Fruit fly (Drosophila melanogaster): Measurements from ENCODE around the gene Argk2.

Gene Argk2

dm6 chr3L:9072731-9073385 is 25.6 kb downstream of the Argk2 start, which contains the start of the genes CG4911 and CG4942 (continued):
- TF ChIP-seq pnt (GFP tag; optimal IDR thresholded peaks at IDR 0.05) (peak; percentile 31), E2f1 (GFP tag; IDR thresholded peaks at IDR 0.05) (peak; percentile 57), CG1602 (GFP tag; optimal IDR thresholded peaks at IDR 0.05) (peak; percentile 75), ara (GFP tag; IDR thresholded peaks at IDR 0.05) (peak; percentile 26; the same call in 1 of the 2 replicates), Dip3 (GFP tag; optimal IDR thresholded peaks at IDR 0.05) (peak; percentile 75), CG8924 (tag; optimal IDR thresholded peaks at IDR 0.05) (peak; percentile 67), CG5180 (GFP tag; optimal IDR thresholded peaks at IDR 0.05) (peak; percentile 19), Lpt (GFP tag; optimal IDR thresholded peaks at IDR 0.05) (no peak), Mad (GFP tag; optimal IDR thresholded peaks at IDR 0.05) (peak; percentile 59), chif (GFP tag; optimal IDR thresholded peaks at IDR 0.05) (peak; percentile 54 to 67), Sin3A (optimal IDR thresholded peaks at IDR 0.05) (peak; percentile 82), CG15514 (GFP tag; optimal IDR thresholded peaks at IDR 0.05) (peak; percentile 45), CG1603 (tag; optimal IDR thresholded peaks at IDR 0.05) (peak; percentile 38), CG6791 (GFP tag; IDR thresholded peaks at IDR 0.05; ENCODE audit: partially characterized antibody) (peak; percentile 27; the same call in 1 of the 3 replicates), CTCF (GFP tag; optimal IDR thresholded peaks at IDR 0.05) (no peak), Atf6 (GFP tag; IDR thresholded peaks at IDR 0.05) (peak; percentile 69), Nf-YB (GFP tag; optimal IDR thresholded peaks at IDR 0.05) (peak; percentile 35), pros (GFP tag; optimal IDR thresholded peaks at IDR 0.05) (no peak), CG8944 (GFP tag; optimal IDR thresholded peaks at IDR 0.05) (peak; percentile 71), NFAT (GFP tag; IDR thresholded peaks at IDR 0.05) (peak; percentile 73), da (GFP tag; optimal IDR thresholded peaks at IDR 0.05) (no peak), dmrt99B (tag; optimal IDR thresholded peaks at IDR 0.05) (no peak), Spps (tag; optimal IDR thresholded peaks at IDR 0.05) (peak; percentile 3), az2 (GFP tag; optimal IDR thresholded peaks at IDR 0.05) (peak; percentile 78), dysf (GFP tag; IDR thresholded peaks at IDR 0.05) (peak; percentile 78), Hr39 (optimal IDR thresholded peaks at IDR 0.05) (no peak), CG11456 (GFP tag; IDR thresholded peaks at IDR 0.05) (peak; percentile 73; the same call in 2 of the 3 replicates), ind (GFP tag; optimal IDR thresholded peaks at IDR 0.05) (peak; percentile 73), CG10462 (GFP tag; optimal IDR thresholded peaks at IDR 0.05) (peak; percentile 37), GATAe (GFP tag; conservative IDR thresholded peaks at IDR 0.05) (no peak; the same call in 1 of the 2 replicates), zfh1 (GFP tag; IDR thresholded peaks at IDR 0.05) (peak; percentile 69; the same call in 2 of the 3 replicates), sc (optimal IDR thresholded peaks at IDR 0.05) (no peak), sc (GFP tag; optimal IDR thresholded peaks at IDR 0.05) (no peak), esg (GFP tag; conservative IDR thresholded peaks at IDR 0.05) (peak; percentile 44; the same call in 1 of the 2 replicates), CG11723 (GFP tag; optimal IDR thresholded peaks at IDR 0.05) (peak; percentile 17), fru (optimal IDR thresholded peaks at IDR 0.05) (no peak), mirr (GFP tag; optimal IDR thresholded peaks at IDR 0.05) (peak; percentile 36), CG17802 (tag; optimal IDR thresholded peaks at IDR 0.05) (peak; percentile 23), CG13624 (GFP tag; optimal IDR thresholded peaks at IDR 0.05) (no peak), CG4282 (GFP tag; optimal IDR thresholded peaks at IDR 0.05) (peak; percentile 28), Antp (GFP tag; optimal IDR thresholded peaks at IDR 0.05) (no peak), otp (GFP tag; IDR thresholded peaks at IDR 0.05) (no peak), CG14050 (GFP tag; IDR thresholded peaks at IDR 0.05) (peak; percentile 67), odd (GFP tag; optimal IDR thresholded peaks at IDR 0.05) (peak; percentile 41), CG7928 (GFP tag; optimal IDR thresholded peaks at IDR 0.05) (no peak), Nf-YC (tag; optimal IDR thresholded peaks at IDR 0.05) (peak; percentile 73), Six4 (GFP tag; optimal IDR thresholded peaks at IDR 0.05) (peak; percentile 35), lab (GFP tag; optimal IDR thresholded peaks at IDR 0.05) (peak; percentile 54), CG1647 (GFP tag; optimal IDR thresholded peaks at IDR 0.05) (peak; percentile 26), ase (GFP tag; IDR thresholded peaks at IDR 0.05) (peak; percentile 65; the same call in 2 of the 3 replicates), pho (GFP tag; optimal IDR thresholded peaks at IDR 0.05) (peak; percentile 84), caup (GFP tag; optimal IDR thresholded peaks at IDR 0.05; ENCODE audit: severe bottlenecking) (peak; percentile 33)
